Fruit fly (Drosophila melanogaster): ENCODE data around the gene Apc2.

Apc2 gene

DNA sequence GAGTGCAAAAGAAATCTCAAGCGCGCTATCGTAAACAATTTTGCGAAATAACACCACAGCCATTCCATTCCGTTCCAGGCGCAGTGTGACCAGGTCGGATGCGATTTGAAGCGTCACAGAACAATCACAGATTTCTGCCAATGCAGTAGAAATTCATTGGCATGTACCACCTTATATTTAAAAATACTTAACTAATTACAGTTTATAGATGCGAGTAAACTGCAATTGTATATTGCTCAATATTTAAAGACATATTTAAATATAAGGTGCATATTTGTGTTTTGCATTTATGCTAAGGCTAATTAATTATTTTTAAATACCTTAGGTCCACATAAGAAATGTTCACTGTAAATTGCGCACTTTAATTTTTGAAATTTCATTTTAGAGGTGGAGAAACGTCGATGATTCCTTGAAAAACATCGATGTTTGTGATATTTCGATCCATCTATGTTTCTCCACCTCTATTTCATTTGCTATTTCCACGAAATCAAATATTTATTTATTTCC is 29.7 kb downstream of the Apc2 start, which contains the start of the genes SMC6 and CG6204 (continued):
- no peak for TF ChIP-seq z (GFP tag; IDR thresholded peaks at IDR 0.05)
- TF ChIP-seq bsh (GFP tag; optimal IDR thresholded peaks at IDR 0.05): peak; percentile 72 to 94
- peak; percentile 76 for TF ChIP-seq CG6683 (GFP tag; optimal IDR thresholded peaks at IDR 0.05)
- peak; percentile 81 for TF ChIP-seq CG18764 (GFP tag; optimal IDR thresholded peaks at IDR 0.05)
- TF ChIP-seq CG4360 (GFP tag; IDR thresholded peaks at IDR 0.05): peak; percentile 59
- peak; percentile 99 for TF ChIP-seq row (GFP tag; IDR thresholded peaks at IDR 0.05)
- TF ChIP-seq pzg (GFP tag; optimal IDR thresholded peaks at IDR 0.05): peak; percentile 61
- TF ChIP-seq zfh2 (GFP tag; optimal IDR thresholded peaks at IDR 0.05): peak; percentile 83
- peak; percentile 91 for TF ChIP-seq CG10543 (GFP tag; optimal IDR thresholded peaks at IDR 0.05)
- TF ChIP-seq CG8290 (GFP tag; optimal IDR thresholded peaks at IDR 0.05): peak; percentile 80
- TF ChIP-seq CG8290 (tag; optimal IDR thresholded peaks at IDR 0.05): peak; percentile 16 to 92
- peak; percentile 93 for TF ChIP-seq Fer1 (GFP tag; optimal IDR thresholded peaks at IDR 0.05)
- peak; percentile 95 for TF ChIP-seq CG15696 (tag; optimal IDR thresholded peaks at IDR 0.05)
- no peak for TF ChIP-seq Doc3 (GFP tag; IDR thresholded peaks at IDR 0.05; ENCODE audit: partially characterized antibody)
- peak; percentile 95 for TF ChIP-seq CG16815 (GFP tag; optimal IDR thresholded peaks at IDR 0.05)
- peak; percentile 90 for TF ChIP-seq CG7357 (GFP tag; IDR thresholded peaks at IDR 0.05)
- TF ChIP-seq CG13123 (GFP tag; optimal IDR thresholded peaks at IDR 0.05): peak; percentile 71
- TF ChIP-seq CG10654 (GFP tag; optimal IDR thresholded peaks at IDR 0.05): peak; percentile 88
- TF ChIP-seq ken (GFP tag; IDR thresholded peaks at IDR 0.05): peak; percentile 93
- peak; percentile 77 for TF ChIP-seq CG18011 (GFP tag; optimal IDR thresholded peaks at IDR 0.05)
- TF ChIP-seq cas (GFP tag; IDR thresholded peaks at IDR 0.05): peak; percentile 76; the same call in 1 of the 2 replicates
- no peak for TF ChIP-seq CG7963 (GFP tag; IDR thresholded peaks at IDR 0.05; ENCODE audit: partially characterized antibody)
- TF ChIP-seq Trl (optimal IDR thresholded peaks at IDR 0.05): no peak
- peak; percentile 79 for TF ChIP-seq Trl (GFP tag; optimal IDR thresholded peaks at IDR 0.05)
- TF ChIP-seq CG34376 (GFP tag; optimal IDR thresholded peaks at IDR 0.05): peak; percentile 84
- TF ChIP-seq Atf3 (GFP tag; optimal IDR thresholded peaks at IDR 0.05): peak; percentile 44
- TF ChIP-seq CG7271 (tag; optimal IDR thresholded peaks at IDR 0.05): peak; percentile 84
- TF ChIP-seq Optix (GFP tag; IDR thresholded peaks at IDR 0.05): no peak
- peak; percentile 92 for TF ChIP-seq ci (GFP tag; IDR thresholded peaks at IDR 0.05)
- peak; percentile 84 for TF ChIP-seq otp (GFP tag; IDR thresholded peaks at IDR 0.05)
- peak; percentile 92 for TF ChIP-seq B-H1 (GFP tag; IDR thresholded peaks at IDR 0.05)
- peak; percentile 93 for TF ChIP-seq CG11456 (GFP tag; IDR thresholded peaks at IDR 0.05)
- peak; percentile 88 for TF ChIP-seq CG10959 (GFP tag; IDR thresholded peaks at IDR 0.05)
- peak in 1 of 2 experiments; percentile 91 for TF ChIP-seq Eip74EF (GFP tag; optimal IDR thresholded peaks at IDR 0.05)
- TF ChIP-seq Dek (tag; optimal IDR thresholded peaks at IDR 0.05): peak; percentile 94
- TF ChIP-seq crc (GFP tag; optimal IDR thresholded peaks at IDR 0.05): peak; percentile 77
- peak; percentile 92 for TF ChIP-seq CG17328 (GFP tag; IDR thresholded peaks at IDR 0.05)
- peak; percentile 97 for TF ChIP-seq gem (tag; optimal IDR thresholded peaks at IDR 0.05)
- peak; percentile 78 for TF ChIP-seq CG4707 (GFP tag; optimal IDR thresholded peaks at IDR 0.05)
- peak; percentile 94 for TF ChIP-seq Ada2b (GFP tag; IDR thresholded peaks at IDR 0.05)
- no peak for TF ChIP-seq D (optimal IDR thresholded peaks at IDR 0.05)
- peak; percentile 80 for TF ChIP-seq D (GFP tag; optimal IDR thresholded peaks at IDR 0.05)
- peak; percentile 80 for TF ChIP-seq Gsc (GFP tag; IDR thresholded peaks at IDR 0.05)
- peak; percentile 97 for TF ChIP-seq Fer3 (tag; optimal IDR thresholded peaks at IDR 0.05)
- TF ChIP-seq Hsf (GFP tag; optimal IDR thresholded peaks at IDR 0.05): peak; percentile 94
- peak; percentile 94 for TF ChIP-seq CG14710 (tag; optimal IDR thresholded peaks at IDR 0.05)
- no peak for TF ChIP-seq CG1832 (GFP tag; optimal IDR thresholded peaks at IDR 0.05)
- TF ChIP-seq schlank (tag; optimal IDR thresholded peaks at IDR 0.05): peak; percentile 85
- TF ChIP-seq ttk (GFP tag; IDR thresholded peaks at IDR 0.05): peak; percentile 89
- peak; percentile 57 for TF ChIP-seq gcm2 (GFP tag; optimal IDR thresholded peaks at IDR 0.05)
- peak; percentile 86 for TF ChIP-seq CG31388 (GFP tag; optimal IDR thresholded peaks at IDR 0.05)

All from whole organism, embryonic.